Worm (Caenorhabditis elegans): ENCODE results near the gene sri-7.

DNA sequence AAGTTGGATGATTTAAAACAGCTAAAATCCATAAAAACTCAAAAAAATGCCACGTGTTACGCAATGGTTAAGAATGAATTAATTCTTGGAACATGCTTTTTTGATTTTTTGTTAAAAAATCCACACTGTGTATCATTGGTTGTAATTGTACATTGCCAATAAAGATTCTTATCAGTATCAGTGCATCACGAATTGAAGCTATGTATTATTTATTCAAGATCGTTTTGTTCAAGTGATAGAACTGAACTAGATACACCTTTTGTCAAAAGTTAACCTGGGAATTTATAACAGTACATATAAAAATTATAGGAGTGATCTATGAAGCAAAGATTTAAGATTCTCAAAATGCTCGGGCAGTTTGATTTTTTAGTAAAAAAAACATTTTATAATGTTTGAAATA, 34.5 kb downstream of the sri-7 start:
- TF ChIP-seq ceh-16 (tag; optimal IDR thresholded peaks at IDR 0.05): no peak
- TF ChIP-seq lin-13 (GFP tag; optimal IDR thresholded peaks at IDR 0.05): no peak
- TF ChIP-seq unc-62 (GFP tag; optimal IDR thresholded peaks at IDR 0.05): no peak
- TF ChIP-seq nhr-6 (tag; optimal IDR thresholded peaks at IDR 0.05): no peak
- TF ChIP-seq snpc-4 (tag; optimal IDR thresholded peaks at IDR 0.05): no peak
- TF ChIP-seq nhr-10 (tag; optimal IDR thresholded peaks at IDR 0.05): no peak
- no peak for TF ChIP-seq blmp-1 (tag; optimal IDR thresholded peaks at IDR 0.05; ENCODE audit: insufficient read depth)
- TF ChIP-seq ZK546.5 (tag; optimal IDR thresholded peaks at IDR 0.05): no peak
- no peak for TF ChIP-seq nhr-25 (tag; optimal IDR thresholded peaks at IDR 0.05)
- no peak for TF ChIP-seq Y55F3AM.14 (GFP tag; optimal IDR thresholded peaks at IDR 0.05)
- TF ChIP-seq sem-4 (tag; optimal IDR thresholded peaks at IDR 0.05): no peak
